Worm (Caenorhabditis elegans): ENCODE measurements around the gene clec-79.

DNA sequence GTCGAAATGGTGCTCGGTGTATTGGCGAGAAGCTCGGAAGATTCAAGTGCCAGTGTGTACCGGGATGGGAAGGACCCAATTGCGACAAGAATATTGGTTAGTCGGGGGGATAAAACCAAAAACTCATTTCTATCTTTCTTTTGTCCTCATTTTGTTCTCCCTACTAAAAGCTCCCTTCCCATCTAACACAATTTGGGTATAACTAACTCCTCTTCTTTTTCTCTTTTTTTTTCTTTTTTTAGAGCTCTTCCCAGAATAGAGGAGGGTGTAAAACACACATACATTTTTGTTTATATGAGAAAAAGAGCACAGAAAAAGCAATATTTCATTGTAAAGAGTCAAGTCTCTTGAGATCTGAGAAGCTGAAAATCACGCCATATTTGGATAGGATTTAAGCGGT, 32.0 kb downstream of the clec-79 start:
- no peak for TF ChIP-seq lsy-2 (tag; optimal IDR thresholded peaks at IDR 0.05)
- no peak for TF ChIP-seq elt-1 (tag; optimal IDR thresholded peaks at IDR 0.05; ENCODE audit: borderline replicate concordance, insufficient read depth)
- TF ChIP-seq unc-120 (tag; optimal IDR thresholded peaks at IDR 0.05; ENCODE audit: poor library complexity, severe bottlenecking): no peak
- TF ChIP-seq nhr-237 (tag; optimal IDR thresholded peaks at IDR 0.05): no peak
- no peak for TF ChIP-seq lin-13 (tag; optimal IDR thresholded peaks at IDR 0.05)
- no peak for TF ChIP-seq mab-5 (tag; optimal IDR thresholded peaks at IDR 0.05)
- no peak for TF ChIP-seq sptf-1 (tag; optimal IDR thresholded peaks at IDR 0.05)
